Fruit fly (Drosophila melanogaster) whole organism, prepupa: ENCODE data around the gene CG31789.

ENCODE experiments used
- Blimp-1 ChIP-seq: fragments of 200-800 bp; sonication (Bioruptor generic); optimal IDR thresholded peaks from 3 replicates; lab custom pipeline; 2017; ENCODE audit warnings: missing biosample characterization, missing genetic modification characterization, mild to moderate bottlenecking, moderate library complexity, missing genetic modification reagents
- CG10631 ChIP-seq: fragments of 200-800 bp; sonication (Bioruptor generic); optimal IDR thresholded peaks from 2 replicates; lab custom pipeline; 2016; ENCODE audit warnings: missing biosample characterization, missing genetic modification characterization
- CG10669 ChIP-seq: fragments of 200-800 bp; sonication (Bioruptor generic); optimal IDR thresholded peaks from 3 replicates; lab custom pipeline; 2018; ENCODE audit warnings: missing biosample characterization, mild to moderate bottlenecking, missing genetic modification characterization, moderate library complexity
- CG11902 ChIP-seq: fragments of 200-800 bp; sonication (Bioruptor generic); optimal IDR thresholded peaks from 3 replicates; lab custom pipeline; 2016; ENCODE audit warnings: missing biosample characterization, missing genetic modification characterization
- CG15336 ChIP-seq: fragments of 200-800 bp; sonication (Bioruptor generic); IDR thresholded peaks from 2 replicates; pipeline ENCODE4 v1.3.6; 2022; ENCODE audit warnings: missing biosample characterization, missing genetic modification characterization
- CG1621 ChIP-seq: fragments of 200-800 bp; sonication (Bioruptor generic); optimal IDR thresholded peaks from 3 replicates; lab custom pipeline; 2018; ENCODE audit warnings: missing biosample characterization, mild to moderate bottlenecking, missing genetic modification characterization
- CG16779 ChIP-seq: fragments of 200-800 bp; sonication (Bioruptor generic); optimal IDR thresholded peaks from 3 replicates; lab custom pipeline; 2017; ENCODE audit warnings: missing biosample characterization, mild to moderate bottlenecking, missing genetic modification characterization
- CG3032 ChIP-seq: fragments of 200-800 bp; optimal IDR thresholded peaks from 2 replicates; lab custom pipeline; 2019; ENCODE audit warnings: missing biosample characterization, mild to moderate bottlenecking, missing genetic modification characterization, moderate library complexity
- CG31627 ChIP-seq: fragments of 200-800 bp; sonication (Bioruptor generic); optimal IDR thresholded peaks from 3 replicates; lab custom pipeline; 2016; ENCODE audit warnings: missing biosample characterization, missing genetic modification characterization
- CG32006 ChIP-seq: fragments of 200-800 bp; sonication (Bioruptor generic); optimal IDR thresholded peaks from 3 replicates; lab custom pipeline; 2017; ENCODE audit warnings: missing biosample characterization, mild to moderate bottlenecking, missing genetic modification characterization
- CG34406 ChIP-seq: fragments of 200-800 bp; sonication (Bioruptor generic); optimal IDR thresholded peaks from 3 replicates; lab custom pipeline; 2016; ENCODE audit warnings: missing biosample characterization, missing genetic modification characterization
- CG3919 ChIP-seq: fragments of 200-800 bp; sonication (Bioruptor generic); optimal IDR thresholded peaks from 3 replicates; lab custom pipeline; 2016; ENCODE audit warnings: missing biosample characterization, missing genetic modification characterization
- CG4318 ChIP-seq: fragments of 200-800 bp; sonication (Bioruptor generic); optimal IDR thresholded peaks from 3 replicates; lab custom pipeline; 2017; ENCODE audit warnings: missing biosample characterization, mild to moderate bottlenecking, missing genetic modification characterization
- CG6163 ChIP-seq: fragments of 200-800 bp; sonication (Bioruptor generic); IDR thresholded peaks from 3 replicates; pipeline ENCODE4 v1.3.6; 2022; ENCODE audit warnings: missing biosample characterization, missing genetic modification characterization
- CG6276 ChIP-seq: fragments of 200-800 bp; sonication (Bioruptor generic); optimal IDR thresholded peaks from 2 replicates; lab custom pipeline; 2017; ENCODE audit warnings: missing biosample characterization, mild to moderate bottlenecking, missing genetic modification characterization
- CG6792 ChIP-seq: fragments of 200-800 bp; sonication (Bioruptor generic); optimal IDR thresholded peaks from 3 replicates; lab custom pipeline; 2016; ENCODE audit warnings: missing biosample characterization, missing genetic modification characterization
- CG6808 ChIP-seq: fragments of 200-800 bp; sonication (Bioruptor generic); optimal IDR thresholded peaks from 3 replicates; lab custom pipeline; 2017; ENCODE audit warnings: missing biosample characterization, missing genetic modification characterization, mild to moderate bottlenecking, moderate library complexity, missing genetic modification reagents
- CG6854 ChIP-seq: fragments of 200-800 bp; sonication (Bioruptor generic); optimal IDR thresholded peaks from 2 replicates; lab custom pipeline; 2017; ENCODE audit warnings: missing biosample characterization, mild to moderate bottlenecking, missing genetic modification characterization
- CG7368 ChIP-seq: fragments of 200-800 bp; sonication (Bioruptor generic); optimal IDR thresholded peaks from 3 replicates; lab custom pipeline; 2016; ENCODE audit warnings: missing biosample characterization, missing genetic modification characterization
- CG8119 ChIP-seq: fragments of 200-800 bp; sonication (Bioruptor generic); IDR thresholded peaks from 3 replicates; pipeline ENCODE4 v1.3.6; 2022; ENCODE audit warnings: missing biosample characterization, missing genetic modification characterization
- CG8319 ChIP-seq: fragments of 200-800 bp; sonication (Bioruptor generic); optimal IDR thresholded peaks from 3 replicates; lab custom pipeline; 2016; ENCODE audit warnings: missing biosample characterization, missing genetic modification characterization
- CG8632 ChIP-seq: fragments of 200-800 bp; sonication (Bioruptor generic); optimal IDR thresholded peaks from 3 replicates; lab custom pipeline; 2016; ENCODE audit warnings: missing biosample characterization, missing genetic modification characterization
- CG9139 ChIP-seq: fragments of 200-800 bp; sonication (Bioruptor generic); optimal IDR thresholded peaks from 3 replicates; lab custom pipeline; 2017; ENCODE audit warnings: missing biosample characterization, mild to moderate bottlenecking, missing genetic modification characterization
- Eip75B ChIP-seq: fragments of 200-800 bp; sonication (Bioruptor generic); optimal IDR thresholded peaks from 3 replicates; lab custom pipeline; 2016; ENCODE audit warnings: missing biosample characterization, missing genetic modification characterization
- Eip78C ChIP-seq: fragments of 200-800 bp; sonication (Bioruptor generic); peaks from one replicate; lab custom pipeline; 2016; ENCODE audit warnings: missing biosample characterization, missing genetic modification characterization
- Eip93F ChIP-seq: fragments of 200-800 bp; sonication (Bioruptor generic); optimal IDR thresholded peaks from 2 replicates; lab custom pipeline; 2016; ENCODE audit warnings: missing biosample characterization, mild to moderate bottlenecking, missing genetic modification characterization
- Ets21C ChIP-seq: fragments of 200-800 bp; sonication (Bioruptor generic); optimal IDR thresholded peaks from 3 replicates; lab custom pipeline; 2016; ENCODE audit warnings: missing biosample characterization, missing genetic modification characterization
- Ets96B ChIP-seq: fragments of 200-800 bp; optimal IDR thresholded peaks from 2 replicates; lab custom pipeline; 2019; ENCODE audit warnings: missing biosample characterization, mild to moderate bottlenecking, missing genetic modification characterization, moderate library complexity
- Hr39 ChIP-seq: fragments of 200-800 bp; sonication (Bioruptor generic); optimal IDR thresholded peaks from 2 replicates; lab custom pipeline; 2016; ENCODE audit warnings: missing biosample characterization, missing genetic modification characterization
- Lpt ChIP-seq: fragments of 200-800 bp; sonication (Bioruptor generic); optimal IDR thresholded peaks from 3 replicates; lab custom pipeline; 2016; ENCODE audit warnings: missing biosample characterization, missing genetic modification characterization
- Met ChIP-seq: fragments of 200-800 bp; sonication (Bioruptor generic); optimal IDR thresholded peaks from 3 replicates; lab custom pipeline; 2016; ENCODE audit warnings: missing biosample characterization, missing genetic modification characterization
- OdsH ChIP-seq: fragments of 200-800 bp; sonication (Bioruptor generic); optimal IDR thresholded peaks from 3 replicates; lab custom pipeline; 2016; ENCODE audit warnings: missing biosample characterization, missing genetic modification characterization
- Smox ChIP-seq: fragments of 200-800 bp; sonication (Bioruptor generic); optimal IDR thresholded peaks from 3 replicates; lab custom pipeline; 2016; ENCODE audit warnings: missing biosample characterization, missing genetic modification characterization
- Sox14 ChIP-seq: fragments of 200-800 bp; sonication (Bioruptor generic); optimal IDR thresholded peaks from 3 replicates; lab custom pipeline; 2016; ENCODE audit warnings: missing biosample characterization, missing genetic modification characterization
- Sox15 ChIP-seq: fragments of 200-800 bp; sonication (Bioruptor generic); optimal IDR thresholded peaks from 3 replicates; lab custom pipeline; 2016; ENCODE audit warnings: missing biosample characterization, missing genetic modification characterization
- acj6 ChIP-seq: fragments of 200-800 bp; sonication (Bioruptor generic); optimal IDR thresholded peaks from 3 replicates; lab custom pipeline; 2016; ENCODE audit warnings: missing biosample characterization, missing genetic modification characterization
- cyc ChIP-seq: fragments of 200-800 bp; sonication (Bioruptor generic); optimal IDR thresholded peaks from 3 replicates; lab custom pipeline; 2016; ENCODE audit warnings: missing biosample characterization, missing genetic modification characterization
- dac ChIP-seq: fragments of 200-800 bp; sonication (Bioruptor generic); optimal IDR thresholded peaks from 2 replicates; lab custom pipeline; 2017; ENCODE audit warnings: missing biosample characterization, mild to moderate bottlenecking, missing genetic modification characterization
- dsx ChIP-seq: fragments of 200-800 bp; optimal IDR thresholded peaks from 3 replicates; lab custom pipeline; 2019; ENCODE audit warnings: missing biosample characterization, mild to moderate bottlenecking, missing genetic modification characterization, moderate library complexity; ENCODE audit not compliant: poor library complexity, severe bottlenecking
- eg ChIP-seq: fragments of 200-800 bp; sonication (Bioruptor generic); IDR thresholded peaks from 3 replicates; pipeline ENCODE4 v1.3.6; 2022; ENCODE audit warnings: missing biosample characterization, missing genetic modification characterization
- esn ChIP-seq: fragments of 200-800 bp; sonication (Bioruptor generic); optimal IDR thresholded peaks from 2 replicates; lab custom pipeline; 2016; ENCODE audit warnings: missing biosample characterization, mild to moderate bottlenecking, missing genetic modification characterization, moderate library complexity
- fd59A ChIP-seq: fragments of 200-800 bp; sonication (Bioruptor generic); optimal IDR thresholded peaks from 2 replicates; lab custom pipeline; 2017; ENCODE audit warnings: missing biosample characterization, mild to moderate bottlenecking, missing genetic modification characterization, missing genetic modification reagents
- fd85E ChIP-seq: fragments of 200-800 bp; sonication (Bioruptor generic); optimal IDR thresholded peaks from 3 replicates; lab custom pipeline; 2016; ENCODE audit warnings: missing biosample characterization, missing genetic modification characterization
- fkh ChIP-seq: fragments of 200-800 bp; sonication (Bioruptor generic); optimal IDR thresholded peaks from 3 replicates; lab custom pipeline; 2017; ENCODE audit warnings: missing biosample characterization, mild to moderate bottlenecking, missing genetic modification characterization, moderate library complexity
- lz ChIP-seq: fragments of 200-800 bp; sonication (Bioruptor generic); optimal IDR thresholded peaks from 3 replicates; lab custom pipeline; 2016; ENCODE audit warnings: missing biosample characterization, missing genetic modification characterization
- net ChIP-seq: fragments of 200-800 bp; sonication (Bioruptor generic); optimal IDR thresholded peaks from 3 replicates; lab custom pipeline; 2016; ENCODE audit warnings: missing biosample characterization, missing genetic modification characterization
- pdm3 ChIP-seq: fragments of 200-800 bp; sonication (Bioruptor generic); optimal IDR thresholded peaks from 3 replicates; lab custom pipeline; 2016; ENCODE audit warnings: missing biosample characterization, missing genetic modification characterization
- spab ChIP-seq: fragments of 200-800 bp; sonication (Bioruptor generic); optimal IDR thresholded peaks from 2 replicates; lab custom pipeline; 2017; ENCODE audit warnings: missing biosample characterization, mild to moderate bottlenecking, missing genetic modification characterization, missing genetic modification reagents
- ss ChIP-seq, 2 experiments: fragments of 200-800 bp; sonication (Bioruptor generic); optimal IDR thresholded peaks; 2 replicates in 1 of 2; 3 replicates in 1 of 2; lab custom pipeline; 2017 to 2018; ENCODE audit warnings: mild to moderate bottlenecking in 2 of 2, missing biosample characterization in 2 of 2, missing genetic modification characterization in 2 of 2, moderate library complexity in 1 of 2
- svp ChIP-seq: fragments of 200-800 bp; sonication (Bioruptor generic); peaks from one replicate; lab custom pipeline; 2016; ENCODE audit warnings: missing biosample characterization, missing genetic modification characterization
- topi ChIP-seq: fragments of 200-800 bp; sonication (Bioruptor generic); optimal IDR thresholded peaks from 3 replicates; lab custom pipeline; 2016; ENCODE audit warnings: missing biosample characterization, missing genetic modification characterization
- vri ChIP-seq: fragments of 200-800 bp; sonication (Bioruptor generic); optimal IDR thresholded peaks from 3 replicates; lab custom pipeline; 2016; ENCODE audit warnings: missing biosample characterization, mild to moderate bottlenecking, missing genetic modification characterization

The CG31789 gene

DNA sequence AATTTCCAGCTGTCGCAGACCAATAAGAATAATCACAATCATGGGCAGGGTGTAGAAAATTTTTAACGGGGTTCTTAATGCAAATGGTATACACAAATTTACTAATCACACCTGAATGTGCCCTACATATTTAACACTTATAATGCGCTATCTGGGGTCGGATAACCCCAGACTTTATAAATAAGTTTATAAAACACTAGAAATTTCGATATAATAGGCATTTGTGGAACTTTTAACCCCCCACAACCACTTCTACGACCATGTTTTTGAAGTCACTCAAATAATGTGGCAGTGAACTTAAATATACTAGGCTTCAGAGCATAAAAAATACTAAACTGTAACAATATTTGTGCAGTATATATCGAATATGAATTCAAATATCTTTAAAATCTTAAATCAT is 742 bp upstream of the CG31789 start, which contains the start of gene CG10413:
TSS of gene CG10413 (minus strand) at position 264 of the 400 bp plus-strand sequence.
- TF ChIP-seq topi (GFP tag; lab: Kevin White, UChicago): peak; percentile 98
- TF ChIP-seq esn (GFP tag; lab: Kevin White, UChicago): peak; percentile 99
- peak in 1 of 2 experiments; percentile 97 for TF ChIP-seq ss (GFP tag; optimal IDR thresholded peaks at IDR 0.05; lab: Kevin White, UChicago)
- peak; percentile 97 for TF ChIP-seq CG8119
- TF ChIP-seq net (GFP tag; lab: Kevin White, UChicago): peak; percentile 98
- TF ChIP-seq CG6808 (GFP tag; lab: Kevin White, UChicago): peak; percentile 97
- no peak for TF ChIP-seq CG16779
- TF ChIP-seq Smox: peak; percentile 99
- peak; percentile 98 for TF ChIP-seq CG32006
- TF ChIP-seq CG9139 (GFP tag; lab: Kevin White, UChicago): peak; percentile 92
- peak; percentile 99 for TF ChIP-seq lz (GFP tag; lab: Kevin White, UChicago)
- peak; percentile 99 for TF ChIP-seq CG31627 (GFP tag; lab: Kevin White, UChicago)
- peak; percentile 99 for TF ChIP-seq acj6
- TF ChIP-seq CG10669 (GFP tag; lab: Kevin White, UChicago): peak; percentile 98
- peak; percentile 98 for TF ChIP-seq Ets96B (tag; lab: Kevin White, UChicago)
- TF ChIP-seq Lpt: peak; percentile 97
- TF ChIP-seq dac (GFP tag; lab: Kevin White, UChicago): peak; percentile 98
- peak; percentile 96 for TF ChIP-seq CG6163 (GFP tag; lab: Robert Waterston, UW)
- TF ChIP-seq fkh (GFP tag; lab: Kevin White, UChicago): peak; percentile 79
- peak; percentile 99 for TF ChIP-seq cyc (GFP tag; lab: Kevin White, UChicago)
- TF ChIP-seq eg (GFP tag; lab: Robert Waterston, UW): peak; percentile 97
- TF ChIP-seq Eip93F (GFP tag; lab: Kevin White, UChicago): peak; percentile 97
- TF ChIP-seq pdm3: peak; percentile 99
- TF ChIP-seq CG3032: peak; percentile 98
- TF ChIP-seq Hr39: peak; percentile 99
- peak; percentile 96 for TF ChIP-seq CG7368
- peak; percentile 96 for TF ChIP-seq spab (GFP tag; lab: Kevin White, UChicago)
- peak; percentile 98 for TF ChIP-seq CG8632
- peak; percentile 99 for TF ChIP-seq Sox14 (GFP tag; lab: Kevin White, UChicago)
- peak; percentile 98 for TF ChIP-seq CG8319 (GFP tag; lab: Kevin White, UChicago)
- TF ChIP-seq CG1621 (tag; lab: Kevin White, UChicago): peak; percentile 96
- peak; percentile 97 for TF ChIP-seq CG11902
- TF ChIP-seq fd59A: peak; percentile 96
- peak; percentile 98 for TF ChIP-seq CG15336
- no peak for TF ChIP-seq CG6276 (GFP tag; lab: Kevin White, UChicago)
- no peak for TF ChIP-seq fd85E (GFP tag; lab: Kevin White, UChicago)
- no peak for TF ChIP-seq vri (GFP tag; lab: Kevin White, UChicago)
- TF ChIP-seq dsx (GFP tag; lab: Kevin White, UChicago): peak; percentile 95
- no peak for TF ChIP-seq svp (GFP tag; lab: Kevin White, UChicago)
- peak; percentile 98 for TF ChIP-seq Met (GFP tag; lab: Kevin White, UChicago)
- peak; percentile 99 for TF ChIP-seq Eip75B
- peak; percentile 95 for TF ChIP-seq CG4318 (GFP tag; lab: Kevin White, UChicago)
- peak; percentile 98 for TF ChIP-seq Sox15
- TF ChIP-seq CG10631 (GFP tag; lab: Kevin White, UChicago): peak; percentile 98
- peak; percentile 99 for TF ChIP-seq CG3919
- TF ChIP-seq CG6854 (GFP tag; lab: Kevin White, UChicago): peak; percentile 96
- TF ChIP-seq Blimp-1 (GFP tag; lab: Kevin White, UChicago): peak; percentile 94
- TF ChIP-seq Eip78C (GFP tag; lab: Kevin White, UChicago): peak; percentile 100
- TF ChIP-seq Ets21C: peak; percentile 97
- peak; percentile 99 for TF ChIP-seq OdsH (GFP tag; lab: Kevin White, UChicago)
- peak; percentile 98 for TF ChIP-seq CG6792 (GFP tag; lab: Kevin White, UChicago)
- TF ChIP-seq CG34406 (GFP tag; lab: Kevin White, UChicago): peak; percentile 99
